Fruit fly (Drosophila melanogaster) whole organism, embryonic: ENCODE measurements around the gene Vha36-3.
A peak's percentile ranks its signal among the peaks of the same experiment; 100 is the strongest.

Experiments
- B-H1 ChIP-seq: fragments of 200-800 bp; sonication (Bioruptor generic); IDR thresholded peaks from 3 replicates; pipeline ENCODE4 v1.3.6; 2022; ENCODE audit warnings: missing biosample characterization, missing genetic modification characterization
- Bdp1 ChIP-seq: fragments of 200-800 bp; sonication (Bioruptor generic); optimal IDR thresholded peaks from 3 replicates; lab custom pipeline; 2016; ENCODE audit warnings: missing biosample characterization, missing genetic modification characterization
- CG10321 ChIP-seq: fragments of 200-800 bp; sonication (Bioruptor generic); IDR thresholded peaks from 2 replicates; pipeline ENCODE4 v1.3.6; 2022; ENCODE audit warnings: missing biosample characterization, missing genetic modification characterization
- CG10979 ChIP-seq: fragments of 200-800 bp; sonication (Bioruptor generic); optimal IDR thresholded peaks from 2 replicates; lab custom pipeline; 2018; ENCODE audit warnings: missing biosample characterization, mild to moderate bottlenecking, missing genetic modification characterization, moderate library complexity
- CG11723 ChIP-seq: fragments of 200-800 bp; sonication (Bioruptor generic); optimal IDR thresholded peaks from 2 replicates; lab custom pipeline; 2017; ENCODE audit warnings: missing biosample characterization, mild to moderate bottlenecking, missing genetic modification characterization
- CG12219 ChIP-seq: fragments of 200-800 bp; sonication (Bioruptor generic); optimal IDR thresholded peaks from 3 replicates; lab custom pipeline; 2018; ENCODE audit warnings: missing biosample characterization, mild to moderate bottlenecking, missing genetic modification characterization
- CG13775 ChIP-seq: fragments of 200-800 bp; sonication (Bioruptor generic); optimal IDR thresholded peaks from 3 replicates; lab custom pipeline; 2017; ENCODE audit warnings: missing biosample characterization, mild to moderate bottlenecking, missing genetic modification characterization
- CG15696 ChIP-seq: fragments of 200-800 bp; sonication (Bioruptor generic); optimal IDR thresholded peaks from 2 replicates; lab custom pipeline; 2019; ENCODE audit warnings: missing biosample characterization, mild to moderate bottlenecking, missing genetic modification characterization, moderate library complexity
- CG1603 ChIP-seq: fragments of 200-800 bp; sonication (Bioruptor generic); optimal IDR thresholded peaks from 2 replicates; lab custom pipeline; 2019; ENCODE audit warnings: missing biosample characterization, mild to moderate bottlenecking, missing genetic modification characterization, moderate library complexity
- CG16863 ChIP-seq: fragments of 200-800 bp; sonication (Bioruptor generic); optimal IDR thresholded peaks from 3 replicates; lab custom pipeline; 2016; ENCODE audit warnings: missing biosample characterization, missing genetic modification characterization
- CG17802 ChIP-seq: fragments of 200-800 bp; sonication (Bioruptor generic); optimal IDR thresholded peaks from 2 replicates; lab custom pipeline; 2018; ENCODE audit warnings: missing biosample characterization, mild to moderate bottlenecking, missing genetic modification characterization, moderate library complexity
- CG17912 ChIP-seq: fragments of 200-800 bp; sonication (Bioruptor generic); optimal IDR thresholded peaks from 2 replicates; lab custom pipeline; 2018; ENCODE audit warnings: missing biosample characterization, mild to moderate bottlenecking, missing genetic modification characterization
- CG18619 ChIP-seq: fragments of 200-800 bp; sonication (Bioruptor generic); optimal IDR thresholded peaks from 3 replicates; lab custom pipeline; 2017; ENCODE audit warnings: missing biosample characterization, mild to moderate bottlenecking, missing genetic modification characterization
- CG32767 ChIP-seq: fragments of 200-800 bp; sonication (Bioruptor generic); IDR thresholded peaks from 2 replicates; pipeline ENCODE4 v1.3.6; 2022; ENCODE audit warnings: missing biosample characterization, missing genetic modification characterization
- CG3407 ChIP-seq: fragments of 200-800 bp; sonication (Bioruptor generic); optimal IDR thresholded peaks from 2 replicates; lab custom pipeline; 2018; ENCODE audit warnings: missing biosample characterization, mild to moderate bottlenecking, missing genetic modification characterization
- CG34376 ChIP-seq: fragments of 200-800 bp; sonication (Bioruptor generic); optimal IDR thresholded peaks from 2 replicates; lab custom pipeline; 2018; ENCODE audit warnings: missing biosample characterization, mild to moderate bottlenecking, missing genetic modification characterization
- CG3847 ChIP-seq: fragments of 200-800 bp; sonication (Bioruptor generic); IDR thresholded peaks from 2 replicates; pipeline ENCODE4 v1.3.6; 2022; ENCODE audit warnings: missing biosample characterization, missing genetic modification characterization
- CG4424 ChIP-seq: fragments of 200-800 bp; sonication (Bioruptor generic); optimal IDR thresholded peaks from 3 replicates; lab custom pipeline; 2016; ENCODE audit warnings: missing biosample characterization, missing genetic modification characterization
- CG4617 ChIP-seq: fragments of 200-800 bp; sonication (Bioruptor generic); optimal IDR thresholded peaks from 3 replicates; lab custom pipeline; 2016; ENCODE audit warnings: missing biosample characterization, missing genetic modification characterization, borderline replicate concordance
- CG7271 ChIP-seq: fragments of 200-800 bp; sonication (Bioruptor generic); optimal IDR thresholded peaks from 2 replicates; lab custom pipeline; 2018; ENCODE audit warnings: missing biosample characterization, mild to moderate bottlenecking, missing genetic modification characterization, moderate library complexity
- CG7928 ChIP-seq: fragments of 200-800 bp; sonication (Bioruptor generic); optimal IDR thresholded peaks from 2 replicates; lab custom pipeline; 2017; ENCODE audit warnings: missing biosample characterization, mild to moderate bottlenecking, missing genetic modification characterization
- CG8478 ChIP-seq: fragments of >200 bp; optimal IDR thresholded peaks from 2 replicates; lab custom pipeline; 2018
- CG9609 ChIP-seq: fragments of 200-800 bp; sonication (Bioruptor generic); optimal IDR thresholded peaks from 3 replicates; lab custom pipeline; 2016; ENCODE audit warnings: missing biosample characterization, missing genetic modification characterization
- CG9817 ChIP-seq: fragments of 200-800 bp; sonication (Bioruptor generic); optimal IDR thresholded peaks from 2 replicates; lab custom pipeline; 2018; ENCODE audit warnings: missing biosample characterization, mild to moderate bottlenecking, missing genetic modification characterization, moderate library complexity
- CTCF ChIP-seq: fragments of 200-800 bp; sonication (Bioruptor generic); optimal IDR thresholded peaks from 2 replicates; lab custom pipeline; 2017; ENCODE audit warnings: missing biosample characterization, mild to moderate bottlenecking, missing genetic modification characterization, moderate library complexity
- Dek ChIP-seq: fragments of 200-800 bp; sonication (Bioruptor generic); optimal IDR thresholded peaks from 3 replicates; lab custom pipeline; 2019; ENCODE audit warnings: missing biosample characterization, mild to moderate bottlenecking, missing genetic modification characterization, moderate library complexity
- Dp ChIP-seq: fragments of 200-800 bp; sonication (Bioruptor generic); optimal IDR thresholded peaks from 2 replicates; lab custom pipeline; 2018; ENCODE audit warnings: missing biosample characterization, mild to moderate bottlenecking, missing genetic modification characterization, moderate library complexity
- Fer1 ChIP-seq: fragments of 200-800 bp; sonication (Bioruptor generic); optimal IDR thresholded peaks from 2 replicates; lab custom pipeline; 2017; ENCODE audit warnings: missing biosample characterization, mild to moderate bottlenecking, missing genetic modification characterization
- Gug ChIP-seq: fragments of 200-800 bp; sonication (Bioruptor generic); IDR thresholded peaks from 4 replicates; pipeline ENCODE4 v1.3.6; 2022; ENCODE audit warnings: missing biosample characterization, missing genetic modification characterization
- HmgD ChIP-seq: fragments of 200-800 bp; sonication (Bioruptor generic); optimal IDR thresholded peaks from 3 replicates; lab custom pipeline; 2016; ENCODE audit warnings: missing biosample characterization, missing genetic modification characterization
- Hmx ChIP-seq: fragments of 200-800 bp; sonication (Bioruptor generic); optimal IDR thresholded peaks from 2 replicates; lab custom pipeline; 2016; ENCODE audit warnings: missing biosample characterization, missing genetic modification characterization
- MBD-R2 ChIP-seq: fragments of 200-800 bp; sonication (Bioruptor generic); IDR thresholded peaks from 2 replicates; pipeline ENCODE4 v1.3.6; 2022; ENCODE audit warnings: missing biosample characterization, missing genetic modification characterization
- MESR4 ChIP-seq: fragments of 200-800 bp; sonication (Bioruptor generic); optimal IDR thresholded peaks from 2 replicates; lab custom pipeline; 2018; ENCODE audit warnings: missing biosample characterization, mild to moderate bottlenecking, missing genetic modification characterization, moderate library complexity
- Nf-YA ChIP-seq: fragments of 200-800 bp; sonication (Bioruptor generic); IDR thresholded peaks from 2 replicates; pipeline ENCODE4 v1.3.6; 2022; ENCODE audit warnings: missing biosample characterization, missing genetic modification characterization
- Opbp ChIP-seq: fragments of 200-800 bp; sonication (Bioruptor generic); IDR thresholded peaks from 3 replicates; pipeline ENCODE4 v1.3.6; 2022; ENCODE audit warnings: missing biosample characterization, missing genetic modification characterization; ENCODE audit not compliant: partially characterized antibody
- Optix ChIP-seq: fragments of 200-800 bp; sonication (Bioruptor generic); IDR thresholded peaks from 3 replicates; pipeline ENCODE4 v1.3.6; 2022; ENCODE audit warnings: missing biosample characterization, missing genetic modification characterization
- Rfx ChIP-seq: fragments of 200-800 bp; sonication (Bioruptor generic); IDR thresholded peaks from 2 replicates; pipeline ENCODE4 v1.3.6; 2022; ENCODE audit warnings: missing biosample characterization, missing genetic modification characterization
- TFAM ChIP-seq: fragments of 200-800 bp; sonication (Bioruptor generic); optimal IDR thresholded peaks from 2 replicates; lab custom pipeline; 2017; ENCODE audit warnings: missing biosample characterization, missing genetic modification characterization, inconsistent platforms
- croc ChIP-seq: fragments of 200-800 bp; sonication (Bioruptor generic); conservative IDR thresholded peaks from 3 replicates; pipeline ENCODE4 v1.3.6; 2022; ENCODE audit warnings: missing biosample characterization, missing genetic modification characterization
- dati ChIP-seq: fragments of 200-800 bp; sonication (Bioruptor generic); IDR thresholded peaks from 2 replicates; pipeline ENCODE4 v1.3.6; 2022; ENCODE audit warnings: missing biosample characterization, missing genetic modification characterization
- her ChIP-seq: fragments of 200-800 bp; sonication (Bioruptor generic); optimal IDR thresholded peaks from 2 replicates; lab custom pipeline; 2016; ENCODE audit warnings: missing biosample characterization, missing genetic modification characterization
- org-1 ChIP-seq: fragments of 200-800 bp; sonication (Bioruptor generic); optimal IDR thresholded peaks from 2 replicates; lab custom pipeline; 2017; ENCODE audit warnings: missing biosample characterization, missing genetic modification characterization
- otp ChIP-seq: fragments of 200-800 bp; sonication (Bioruptor generic); IDR thresholded peaks from 3 replicates; pipeline ENCODE4, ENCODE4 v1.3.6; 2022; ENCODE audit warnings: missing biosample characterization, missing genetic modification characterization
- pb ChIP-seq: fragments of 200-800 bp; sonication (Bioruptor generic); optimal IDR thresholded peaks from 3 replicates; lab custom pipeline; 2016; ENCODE audit warnings: missing biosample characterization, missing genetic modification characterization
- pita ChIP-seq: fragments of 200-800 bp; sonication (Bioruptor generic); optimal IDR thresholded peaks from 2 replicates; lab custom pipeline; 2017; ENCODE audit warnings: missing biosample characterization, mild to moderate bottlenecking, missing genetic modification characterization
- schlank ChIP-seq: fragments of 200-800 bp; sonication (Bioruptor generic); optimal IDR thresholded peaks from 2 replicates; lab custom pipeline; 2018; ENCODE audit warnings: missing biosample characterization, mild to moderate bottlenecking, missing genetic modification characterization
- so ChIP-seq: fragments of 200-800 bp; sonication (Bioruptor generic); IDR thresholded peaks from 3 replicates; pipeline ENCODE4 v1.3.6; 2022; ENCODE audit warnings: missing biosample characterization, missing genetic modification characterization
- sug ChIP-seq: fragments of 200-800 bp; optimal IDR thresholded peaks from 2 replicates; lab custom pipeline; 2019; ENCODE audit warnings: missing biosample characterization, mild to moderate bottlenecking, missing genetic modification characterization, moderate library complexity
- tap ChIP-seq: fragments of 200-800 bp; optimal IDR thresholded peaks from 3 replicates; lab custom pipeline; 2019; ENCODE audit warnings: missing biosample characterization, mild to moderate bottlenecking, missing genetic modification characterization, moderate library complexity
- ttk ChIP-seq: fragments of 200-800 bp; sonication (Bioruptor generic); IDR thresholded peaks from 2 replicates; pipeline ENCODE4 v2.1.2; 2022; ENCODE audit warnings: missing biosample characterization, missing genetic modification characterization
- wek ChIP-seq: fragments of 200-800 bp; sonication (Bioruptor generic); optimal IDR thresholded peaks from 3 replicates; lab custom pipeline; 2018; ENCODE audit warnings: missing biosample characterization, mild to moderate bottlenecking, missing genetic modification characterization, moderate library complexity

Gene Vha36-3

dm6 chrX:2581793-2582503 is 1.6 kb upstream of the Vha36-3 start (continued):
- TF ChIP-seq CG4424 = peak; percentile 62
- no peak for TF ChIP-seq Dp (GFP tag; lab: Kevin White, UChicago)
- no peak for TF ChIP-seq CG8478 (lab: Kevin White, UChicago)
- peak; percentile 39 for TF ChIP-seq tap (tag; lab: Kevin White, UChicago)
- peak; percentile 59 for TF ChIP-seq CG12219 (GFP tag; lab: Kevin White, UChicago)
- TF ChIP-seq CG10321 = peak; percentile 30; the same call in 1 of the 2 replicates
- TF ChIP-seq Hmx = no peak
- TF ChIP-seq CG11723 (GFP tag; lab: Kevin White, UChicago) = peak; percentile 6
- TF ChIP-seq so (GFP tag; lab: Robert Waterston, UW) = peak; percentile 81; the same call in 2 of the 3 replicates
- TF ChIP-seq CG3407 (GFP tag; lab: Kevin White, UChicago) = no peak
- peak; percentile 77 for TF ChIP-seq CG3847
- TF ChIP-seq her (GFP tag; lab: Kevin White, UChicago) = peak; percentile 84
- no peak for TF ChIP-seq CG34376 (GFP tag; lab: Kevin White, UChicago)
- peak; percentile 63 for TF ChIP-seq CG13775 (GFP tag; lab: Kevin White, UChicago)
- peak; percentile 69 for TF ChIP-seq CG9817 (tag; lab: Kevin White, UChicago)
- no peak for TF ChIP-seq MESR4
- peak; percentile 29 for TF ChIP-seq sug (tag; lab: Kevin White, UChicago)
- no peak for TF ChIP-seq CTCF (GFP tag; lab: Kevin White, UChicago)
- TF ChIP-seq croc (GFP tag; lab: Robert Waterston, UW) = no peak
- TF ChIP-seq CG9609 = peak; percentile 74
- no peak for TF ChIP-seq TFAM (GFP tag; lab: Kevin White, UChicago)
- peak; percentile 43 for TF ChIP-seq CG10979
- peak; percentile 59; the same call in 2 of the 3 replicates for TF ChIP-seq B-H1 (GFP tag; lab: Robert Waterston, UW)
- TF ChIP-seq Nf-YA (GFP tag; lab: Robert Waterston, UW) = peak; percentile 53
- TF ChIP-seq HmgD (GFP tag; lab: Kevin White, UChicago) = peak; percentile 63
- TF ChIP-seq Dek (tag; lab: Kevin White, UChicago) = peak; percentile 67
- TF ChIP-seq MBD-R2 (GFP tag; lab: Robert Waterston, UW) = peak; percentile 53; the same call in 1 of the 2 replicates
- TF ChIP-seq CG4617 (GFP tag; lab: Kevin White, UChicago) = peak; percentile 21
- peak; percentile 8 for TF ChIP-seq CG7928
- TF ChIP-seq CG18619 (GFP tag; lab: Kevin White, UChicago) = peak; percentile 75
- TF ChIP-seq org-1 (GFP tag; lab: Kevin White, UChicago) = peak; percentile 77
- TF ChIP-seq wek = peak; percentile 25
- peak; percentile 65; the same call in 2 of the 3 replicates for TF ChIP-seq otp (GFP tag; lab: Robert Waterston, UW)
- TF ChIP-seq CG15696 (tag; lab: Kevin White, UChicago) = no peak
- no peak for TF ChIP-seq CG17802 (tag; lab: Kevin White, UChicago)
- TF ChIP-seq pb = peak; percentile 67
- TF ChIP-seq CG16863 (GFP tag; lab: Kevin White, UChicago) = peak; percentile 63
- peak; percentile 78 for TF ChIP-seq CG1603 (tag; lab: Kevin White, UChicago)
- TF ChIP-seq schlank (tag; lab: Kevin White, UChicago) = peak; percentile 75
- peak; percentile 87 for TF ChIP-seq Rfx (GFP tag; lab: Robert Waterston, UW)
- TF ChIP-seq Gug (GFP tag; lab: Robert Waterston, UW) = peak; percentile 83
- no peak for TF ChIP-seq dati (GFP tag; lab: Robert Waterston, UW)
- TF ChIP-seq ttk (GFP tag; lab: Robert Waterston, UW) = peak; percentile 76
- peak; percentile 78 for TF ChIP-seq CG32767 (GFP tag; lab: Robert Waterston, UW)
- TF ChIP-seq Bdp1 (GFP tag; lab: Kevin White, UChicago) = peak; percentile 67
- peak; percentile 93 for TF ChIP-seq Fer1 (GFP tag; lab: Kevin White, UChicago)
- peak; percentile 71; the same call in 2 of the 3 replicates for TF ChIP-seq Optix (GFP tag; lab: Robert Waterston, UW)
- TF ChIP-seq CG7271 (tag; lab: Kevin White, UChicago) = no peak
- TF ChIP-seq pita = no peak
- TF ChIP-seq Opbp (GFP tag; lab: Robert Waterston, UW) = no peak
- TF ChIP-seq CG17912 (GFP tag; lab: Kevin White, UChicago) = no peak
